Fruit fly (Drosophila melanogaster) whole organism, adult: ENCODE results near the gene CG43246.

Experiments
- CG11617 ChIP-seq: fragments of 200-800 bp; sonication (Bioruptor generic); optimal IDR thresholded peaks from 2 replicates; lab custom pipeline; 2017; ENCODE audit warnings: mild to moderate bottlenecking, missing biosample characterization, missing genetic modification reagents, missing genetic modification characterization
- CG12768 ChIP-seq: fragments of 200-800 bp; sonication (Bioruptor generic); optimal IDR thresholded peaks from 2 replicates; lab custom pipeline; 2017; ENCODE audit warnings: missing biosample characterization, missing genetic modification characterization, mild to moderate bottlenecking, moderate library complexity, missing genetic modification reagents
- CG14711 ChIP-seq: fragments of 200-800 bp; sonication (Bioruptor generic); optimal IDR thresholded peaks from 2 replicates; lab custom pipeline; 2018; ENCODE audit warnings: missing biosample characterization, mild to moderate bottlenecking, missing genetic modification characterization, moderate library complexity
- CG1620 ChIP-seq: fragments of 200-800 bp; sonication (Bioruptor generic); optimal IDR thresholded peaks from 2 replicates; lab custom pipeline; 2016; ENCODE audit warnings: missing biosample characterization, missing genetic modification characterization
- CG33017 ChIP-seq: fragments of 200-800 bp; sonication (Bioruptor generic); optimal IDR thresholded peaks from 2 replicates; lab custom pipeline; 2018; ENCODE audit warnings: missing biosample characterization, mild to moderate bottlenecking, missing genetic modification characterization, moderate library complexity
- CG5204 ChIP-seq: fragments of 200-800 bp; sonication (Bioruptor generic); optimal IDR thresholded peaks from 2 replicates; lab custom pipeline; 2016; ENCODE audit warnings: missing biosample characterization, missing genetic modification characterization
- CG7045 ChIP-seq: fragments of 200-800 bp; sonication (Bioruptor generic); optimal IDR thresholded peaks from 2 replicates; lab custom pipeline; 2017; ENCODE audit warnings: missing biosample characterization, mild to moderate bottlenecking, missing genetic modification characterization
- CG7101 ChIP-seq: fragments of 200-800 bp; sonication (Bioruptor generic); optimal IDR thresholded peaks from 2 replicates; lab custom pipeline; 2018; ENCODE audit warnings: missing biosample characterization, mild to moderate bottlenecking, missing genetic modification characterization, moderate library complexity
- Clk ChIP-seq: fragments of 200-800 bp; sonication (Bioruptor generic); optimal IDR thresholded peaks from 2 replicates; lab custom pipeline; 2017; ENCODE audit warnings: missing biosample characterization, missing genetic modification characterization
- Crg-1 ChIP-seq: fragments of 200-800 bp; sonication (Bioruptor generic); optimal IDR thresholded peaks from 2 replicates; lab custom pipeline; 2016; ENCODE audit warnings: missing biosample characterization, missing genetic modification characterization
- Hr96 ChIP-seq: fragments of 200-800 bp; sonication (Bioruptor generic); optimal IDR thresholded peaks from 2 replicates; lab custom pipeline; 2016; ENCODE audit warnings: missing biosample characterization, missing genetic modification characterization
- Mnt ChIP-seq: fragments of 200-800 bp; sonication (Bioruptor generic); optimal IDR thresholded peaks from 2 replicates; lab custom pipeline; 2016; ENCODE audit warnings: missing biosample characterization, mild to moderate bottlenecking, missing genetic modification characterization
- bab1 ChIP-seq: fragments of 200-800 bp; sonication (Bioruptor generic); optimal IDR thresholded peaks from 3 replicates; lab custom pipeline; 2019; ENCODE audit warnings: missing biosample characterization, mild to moderate bottlenecking, missing genetic modification characterization, moderate library complexity
- cic ChIP-seq: fragments of 200-800 bp; sonication (Bioruptor generic); optimal IDR thresholded peaks from 2 replicates; lab custom pipeline; 2017; ENCODE audit warnings: missing biosample characterization, mild to moderate bottlenecking, missing genetic modification characterization, moderate library complexity
- cnc ChIP-seq, 2 experiments: fragments of >200 bp; optimal IDR thresholded peaks; 2 replicates each; lab custom pipeline; 2017
- kay ChIP-seq: fragments of 200-800 bp; sonication (Bioruptor generic); peaks from one replicate; lab custom pipeline; 2016; ENCODE audit warnings: missing biosample characterization, missing genetic modification characterization, borderline replicate concordance
- ovo ChIP-seq: fragments of 200-800 bp; sonication (Bioruptor generic); optimal IDR thresholded peaks from 2 replicates; lab custom pipeline; 2016; ENCODE audit warnings: missing biosample characterization, missing genetic modification characterization
- pad ChIP-seq: fragments of 200-800 bp; sonication (Bioruptor generic); optimal IDR thresholded peaks from 3 replicates; lab custom pipeline; 2017; ENCODE audit warnings: missing biosample characterization, missing genetic modification characterization, mild to moderate bottlenecking, moderate library complexity, missing genetic modification reagents
- tj ChIP-seq: fragments of 200-800 bp; sonication (Bioruptor generic); optimal IDR thresholded peaks from 3 replicates; lab custom pipeline; 2017; ENCODE audit warnings: missing biosample characterization, mild to moderate bottlenecking, missing genetic modification characterization, moderate library complexity
- toe ChIP-seq: fragments of 200-800 bp; sonication (Bioruptor generic); optimal IDR thresholded peaks from 2 replicates; lab custom pipeline; 2016; ENCODE audit warnings: missing biosample characterization, missing genetic modification characterization

CG43246 gene

DNA sequence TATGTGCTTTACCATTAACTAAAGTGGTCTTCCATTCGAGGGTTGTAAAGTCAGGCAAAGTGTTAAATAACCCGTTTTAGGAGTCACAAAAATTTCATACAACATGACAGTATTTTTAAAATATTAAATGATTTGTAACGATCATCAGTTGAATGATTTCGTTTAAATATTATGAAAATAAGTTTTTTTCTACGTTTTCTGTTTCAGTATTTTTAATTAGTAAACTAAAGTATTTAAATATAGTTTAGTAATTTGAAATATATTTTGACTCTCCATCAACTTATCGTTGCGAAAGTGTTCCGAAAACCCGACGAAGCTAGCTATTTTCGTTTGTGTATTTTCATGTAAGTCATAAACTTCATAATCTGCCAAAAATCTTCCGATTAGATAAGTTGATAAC, 30.7 kb downstream of the CG43246 start, which contains the start of gene CG42758:
Gene CG42758 (plus strand): TSS at position 301 of the 400 bp plus-strand sequence.
- TF ChIP-seq toe (GFP tag; lab: Kevin White, UChicago): no peak
- no peak for TF ChIP-seq cic (GFP tag; lab: Kevin White, UChicago)
- TF ChIP-seq pad (GFP tag; lab: Kevin White, UChicago): no peak

DNA sequence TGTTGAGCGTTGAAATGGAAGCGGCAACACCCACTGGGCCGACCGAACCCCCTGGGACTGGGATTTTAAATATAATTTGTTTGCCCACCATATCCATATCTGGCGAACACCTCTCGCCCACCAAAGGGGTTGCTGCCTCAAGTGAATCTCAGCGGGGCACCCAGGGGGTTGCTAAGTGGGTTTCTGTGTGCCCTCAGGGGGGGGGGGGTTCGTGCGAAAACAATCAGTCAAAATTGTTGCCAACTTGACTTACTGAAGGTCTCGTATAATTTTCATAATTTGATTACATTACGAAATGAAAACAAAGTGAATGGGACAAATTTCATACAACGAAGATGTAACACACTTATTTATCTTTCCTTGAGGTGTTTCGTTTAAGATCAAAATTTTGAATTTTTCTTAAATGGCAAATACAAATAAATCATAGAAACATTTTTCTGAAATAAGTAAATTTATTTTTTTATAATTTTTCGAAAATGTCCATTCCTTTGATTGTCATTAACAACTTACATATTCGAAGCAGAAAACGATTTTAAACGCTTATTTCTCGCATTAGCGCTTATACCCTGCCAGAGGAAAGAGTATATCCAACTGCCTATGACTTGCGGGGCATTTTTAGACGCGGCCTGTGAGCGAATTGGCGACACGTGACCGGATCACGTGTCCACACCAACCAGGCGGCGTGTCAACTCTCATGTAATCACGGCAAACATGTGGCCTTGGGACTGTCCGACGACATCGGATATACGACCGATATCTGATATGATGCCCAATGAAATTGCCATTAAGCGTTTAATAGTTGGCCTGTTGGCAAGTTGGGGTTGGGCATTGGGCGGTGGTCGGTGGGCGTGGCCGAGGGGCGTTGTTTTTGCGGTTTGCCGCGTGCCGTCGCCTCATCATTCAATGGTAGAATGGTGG, 33.4 kb downstream of the CG43246 start:
- TF ChIP-seq CG7101 (tag; lab: Kevin White, UChicago) (no peak), tj (GFP tag; lab: Kevin White, UChicago) (no peak)

- no peak for TF ChIP-seq CG33017
- no peak for TF ChIP-seq CG11617
- no peak for TF ChIP-seq pad (GFP tag; lab: Kevin White, UChicago)
- no peak for TF ChIP-seq CG7101 (tag; lab: Kevin White, UChicago)
- no peak for TF ChIP-seq cnc (optimal IDR thresholded peaks at IDR 0.05; lab: Kevin White, UChicago)
- no peak for TF ChIP-seq CG7045 (GFP tag; lab: Kevin White, UChicago)
- no peak for TF ChIP-seq cic (GFP tag; lab: Kevin White, UChicago)
- TF ChIP-seq tj (GFP tag; lab: Kevin White, UChicago): no peak
- no peak for TF ChIP-seq CG5204
- TF ChIP-seq toe (GFP tag; lab: Kevin White, UChicago): no peak
- TF ChIP-seq Hr96 (GFP tag; lab: Kevin White, UChicago): no peak
These were observed 38.2 kb downstream of the CG43246 start for dm6 chr3L:14574649-14575048.

- TF ChIP-seq bab1 (no peak), pad (GFP tag; lab: Kevin White, UChicago) (no peak), Mnt (no peak), CG12768 (no peak), CG7101 (tag; lab: Kevin White, UChicago) (no peak), CG5204 (no peak), toe (GFP tag; lab: Kevin White, UChicago) (no peak), Clk (GFP tag; lab: Kevin White, UChicago) (no peak), kay (GFP tag; lab: Kevin White, UChicago) (no peak), Hr96 (GFP tag; lab: Kevin White, UChicago) (no peak), ovo (no peak), tj (GFP tag; lab: Kevin White, UChicago) (no peak), CG1620 (GFP tag; lab: Kevin White, UChicago) (no peak), CG14711 (no peak), cic (GFP tag; lab: Kevin White, UChicago) (no peak), CG11617 (no peak), Crg-1 (GFP tag; lab: Kevin White, UChicago) (no peak), CG7045 (GFP tag; lab: Kevin White, UChicago) (no peak)
These were observed 39.5 kb downstream of the CG43246 start for dm6 chr3L:14575974-14576373.

DNA sequence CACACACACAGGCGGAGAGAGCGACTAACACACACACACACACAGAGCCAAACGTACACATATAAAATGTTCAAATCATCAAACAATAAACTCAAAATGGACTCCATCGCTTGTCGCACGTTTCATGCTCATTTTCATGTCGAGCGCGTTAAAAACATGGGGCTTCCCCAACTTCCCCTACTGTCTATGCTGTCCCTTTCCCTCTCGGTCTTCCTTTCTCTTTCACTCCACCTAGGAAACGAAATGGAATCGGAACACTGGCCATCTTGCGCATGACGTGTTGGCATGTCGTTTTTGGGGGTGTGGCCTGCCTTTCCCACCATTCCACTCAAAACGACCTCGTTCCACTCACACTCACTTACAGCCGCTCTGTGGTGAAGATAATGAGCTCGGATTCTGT, 42.5 kb downstream of the CG43246 start:
- TF ChIP-seq pad (GFP tag; lab: Kevin White, UChicago) (peak; percentile 96), cnc (optimal IDR thresholded peaks at IDR 0.05; lab: Kevin White, UChicago) (no peak), CG1620 (GFP tag; lab: Kevin White, UChicago) (no peak)

DNA sequence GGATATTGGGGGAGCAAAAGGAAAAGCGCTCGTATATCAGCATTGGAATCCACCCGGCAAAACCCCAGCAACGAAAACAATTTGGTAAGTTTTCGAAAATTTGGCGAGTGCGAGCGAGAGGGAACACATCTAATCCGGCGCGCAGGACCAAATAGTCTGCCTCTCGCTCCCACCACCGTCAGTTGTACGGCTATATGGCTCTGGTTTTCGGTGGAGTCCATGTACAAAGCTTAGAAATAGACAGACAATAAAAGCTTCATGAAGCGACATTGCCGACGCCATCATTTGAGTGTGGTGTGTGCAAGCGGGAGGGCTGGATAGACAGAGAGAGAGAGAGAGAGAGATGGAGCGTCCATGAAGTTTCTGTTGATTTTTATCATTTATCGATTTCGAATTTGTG, 43.9 kb downstream of the CG43246 start:
- TF ChIP-seq Clk (GFP tag; lab: Kevin White, UChicago) (no peak), CG11617 (no peak), pad (GFP tag; lab: Kevin White, UChicago) (no peak)

- TF ChIP-seq cic (GFP tag; lab: Kevin White, UChicago) (no peak), CG7045 (GFP tag; lab: Kevin White, UChicago) (no peak), Hr96 (GFP tag; lab: Kevin White, UChicago) (no peak), CG12768 (no peak)
These were observed 46.3 kb downstream of the CG43246 start for dm6 chr3L:14582736-14583135.

dm6 chr3L:14583803-14584202, 47.4 kb downstream of the CG43246 start:
- no peak for TF ChIP-seq ovo
- no peak for TF ChIP-seq CG7045 (GFP tag; lab: Kevin White, UChicago)
- TF ChIP-seq tj (GFP tag; lab: Kevin White, UChicago): no peak
- TF ChIP-seq toe (GFP tag; lab: Kevin White, UChicago): no peak
- TF ChIP-seq Mnt: no peak
- no peak for TF ChIP-seq Crg-1 (GFP tag; lab: Kevin White, UChicago)
- no peak for TF ChIP-seq bab1
- no peak for TF ChIP-seq kay (GFP tag; lab: Kevin White, UChicago)
- TF ChIP-seq pad (GFP tag; lab: Kevin White, UChicago): no peak
- no peak for TF ChIP-seq CG5204
- no peak for TF ChIP-seq cnc (optimal IDR thresholded peaks at IDR 0.05; lab: Kevin White, UChicago)
- TF ChIP-seq CG12768: no peak
- no peak for TF ChIP-seq CG33017
- TF ChIP-seq cic (GFP tag; lab: Kevin White, UChicago): no peak
